Fruit fly (Drosophila melanogaster): ENCODE data around the gene Cpr62Bb.
A peak's percentile ranks its signal among the peaks of the same experiment; 100 is the strongest.

Gene Cpr62Bb

DNA sequence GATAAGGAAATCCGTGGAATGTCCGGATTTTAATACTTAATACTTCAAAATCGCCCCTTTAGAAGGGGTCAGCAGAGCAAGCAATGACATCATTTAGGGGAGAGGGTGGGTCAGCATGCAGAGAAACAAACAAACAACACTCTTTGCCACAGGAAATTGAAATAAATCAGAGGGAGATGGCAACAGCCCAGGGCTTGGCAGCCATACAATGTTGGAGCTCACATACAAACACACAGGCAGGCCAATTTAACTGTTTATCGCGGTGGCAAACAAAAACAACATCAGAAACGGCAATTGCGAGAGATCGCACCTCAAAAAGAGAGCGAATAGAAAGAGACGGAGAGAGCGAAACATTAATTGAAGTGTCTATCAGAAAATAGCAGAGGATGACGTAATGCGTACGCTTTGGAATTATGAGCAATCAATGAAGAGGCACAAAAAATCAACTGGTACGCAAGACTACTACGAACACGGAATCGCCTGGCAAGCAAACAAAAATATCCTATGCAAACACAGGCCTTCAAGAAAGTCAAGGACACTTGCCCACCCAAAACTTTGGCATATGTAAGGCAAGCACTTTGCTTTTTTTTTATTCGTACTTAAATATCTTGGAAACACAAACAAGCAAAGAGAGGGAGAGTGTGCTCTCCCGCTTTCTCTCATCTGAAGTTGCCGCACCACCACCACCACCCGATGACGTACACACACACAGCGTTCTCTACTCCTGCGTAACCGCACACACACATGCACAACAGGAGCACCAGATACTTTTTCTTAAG is 40.6 kb downstream of the Cpr62Bb start (continued):
- TF ChIP-seq phol (tag; optimal IDR thresholded peaks at IDR 0.05) (no peak), Atf3 (GFP tag; optimal IDR thresholded peaks at IDR 0.05) (peak; percentile 77), Scr (GFP tag; IDR thresholded peaks at IDR 0.05; ENCODE audit: partially characterized antibody) (0 out of 2 replicates have a peak, but pooled peaks have one; percentile 28), CG16863 (GFP tag; optimal IDR thresholded peaks at IDR 0.05) (no peak), vnd (GFP tag; IDR thresholded peaks at IDR 0.05; ENCODE audit: partially characterized antibody) (0 out of 3 replicates have a peak, but pooled peaks have one; percentile 14), CG6683 (GFP tag; optimal IDR thresholded peaks at IDR 0.05) (no peak), CG1024 (GFP tag; IDR thresholded peaks at IDR 0.05) (peak; percentile 52; the same call in 1 of the 2 replicates), ewg (GFP tag; optimal IDR thresholded peaks at IDR 0.05) (no peak), CG14965 (GFP tag; optimal IDR thresholded peaks at IDR 0.05; ENCODE audit: borderline replicate concordance) (no peak), onecut (GFP tag; IDR thresholded peaks at IDR 0.05) (no peak; the same call in 1 of the 2 replicates), CG31224 (GFP tag; IDR thresholded peaks at IDR 0.05) (no peak), CG9727 (GFP tag; optimal IDR thresholded peaks at IDR 0.05) (peak; percentile 31), CrebB (tag; optimal IDR thresholded peaks at IDR 0.05) (peak; percentile 47), pita (GFP tag; optimal IDR thresholded peaks at IDR 0.05) (no peak), so (GFP tag; IDR thresholded peaks at IDR 0.05) (peak; percentile 59; the same call in 1 of the 3 replicates), CG14667 (GFP tag; IDR thresholded peaks at IDR 0.05) (no peak), ase (GFP tag; IDR thresholded peaks at IDR 0.05) (no peak), CG2199 (GFP tag; IDR thresholded peaks at IDR 0.05) (peak; percentile 41; the same call in 2 of the 3 replicates), CG18619 (GFP tag; optimal IDR thresholded peaks at IDR 0.05) (no peak), Ets65A (GFP tag) (no peak), bsh (GFP tag; optimal IDR thresholded peaks at IDR 0.05) (peak in 1 of 2 experiments; percentile 33), Xrp1 (GFP tag; IDR thresholded peaks at IDR 0.05) (peak; percentile 31; the same call in 1 of the 2 replicates), pho (GFP tag; optimal IDR thresholded peaks at IDR 0.05) (no peak), CG30431 (GFP tag; optimal IDR thresholded peaks at IDR 0.05) (no peak), slbo (GFP tag; IDR thresholded peaks at IDR 0.05) (no peak), mirr (GFP tag; optimal IDR thresholded peaks at IDR 0.05) (peak; percentile 97), ERR (GFP tag; optimal IDR thresholded peaks at IDR 0.05) (no peak), CG1603 (tag; optimal IDR thresholded peaks at IDR 0.05) (no peak), CG12155 (GFP tag; optimal IDR thresholded peaks at IDR 0.05) (no peak), yki (optimal IDR thresholded peaks at IDR 0.05) (no peak), ken (GFP tag; IDR thresholded peaks at IDR 0.05) (no peak), tx (GFP tag; optimal IDR thresholded peaks at IDR 0.05) (no peak), CG17186 (GFP tag; optimal IDR thresholded peaks at IDR 0.05) (no peak), CG10462 (GFP tag; optimal IDR thresholded peaks at IDR 0.05) (no peak), CG7556 (GFP tag; optimal IDR thresholded peaks at IDR 0.05) (no peak), disco-r (GFP tag; optimal IDR thresholded peaks at IDR 0.05) (no peak), CG11093 (GFP tag; IDR thresholded peaks at IDR 0.05) (no peak), CG18011 (GFP tag; optimal IDR thresholded peaks at IDR 0.05) (no peak), CG17802 (tag; optimal IDR thresholded peaks at IDR 0.05) (no peak), CG8290 (GFP tag; optimal IDR thresholded peaks at IDR 0.05) (no peak), CG8290 (tag; optimal IDR thresholded peaks at IDR 0.05) (no peak), Hr3 (GFP tag; optimal IDR thresholded peaks at IDR 0.05) (no peak), Atf-2 (GFP tag; optimal IDR thresholded peaks at IDR 0.05) (no peak), wek (GFP tag; optimal IDR thresholded peaks at IDR 0.05) (peak; percentile 67), CG13424 (tag; optimal IDR thresholded peaks at IDR 0.05) (no peak), CG8944 (GFP tag; optimal IDR thresholded peaks at IDR 0.05) (no peak), Sin3A (optimal IDR thresholded peaks at IDR 0.05) (no peak), Camta (GFP tag; optimal IDR thresholded peaks at IDR 0.05) (no peak), Optix (GFP tag; IDR thresholded peaks at IDR 0.05) (0 out of 3 replicates have a peak, but pooled peaks have one; percentile 27), CG9817 (tag; optimal IDR thresholded peaks at IDR 0.05) (no peak), az2 (GFP tag; optimal IDR thresholded peaks at IDR 0.05) (no peak)
